ENCODE assay signal across 3 fruit fly cellular contexts in genomic region chr3R:28695993-28696392, dm6.
TF ChIP-seq lines count a peak whose summit lies in the region.

Gene htt, plus strand, starts transcription at chr3R:28696242.

- TF ChIP-seq CTCF in whole organism, embryonic (GFP tag; optimal IDR thresholded peaks at IDR 0.05; lab: Kevin White, UChicago): peak; percentile 28

TF ChIP-seq in whole organism, adult, 20 proteins besides CTCF, POLR2A, EP300 and RAD21:
- TF ChIP-seq kay (GFP tag; lab: Kevin White, UChicago; ENCODE audit: borderline replicate concordance) (peak; percentile 47), Mnt (GFP tag; optimal IDR thresholded peaks at IDR 0.05; lab: Kevin White, UChicago) (no peak)

TF ChIP-seq in whole organism, embryonic, 481 proteins besides CTCF, POLR2A, EP300 and RAD21 (continues in another document):
- no peak for TF ChIP-seq BtbVII (GFP tag; optimal IDR thresholded peaks at IDR 0.05; lab: Kevin White, UChicago)
- no peak for TF ChIP-seq CG7987 (GFP tag; optimal IDR thresholded peaks at IDR 0.05; lab: Kevin White, UChicago)
- no peak for TF ChIP-seq peb (GFP tag; IDR thresholded peaks at IDR 0.05; lab: Robert Waterston, UW)
- no peak for TF ChIP-seq CG14965 (GFP tag; optimal IDR thresholded peaks at IDR 0.05; lab: Kevin White, UChicago; ENCODE audit: borderline replicate concordance)
- peak; percentile 57; the same call in 1 of the 2 replicates for TF ChIP-seq CG13287 (GFP tag; IDR thresholded peaks at IDR 0.05; lab: Robert Waterston, UW; ENCODE audit: partially characterized antibody)
- TF ChIP-seq CG15514 (GFP tag; optimal IDR thresholded peaks at IDR 0.05; lab: Kevin White, UChicago): peak; percentile 49
- TF ChIP-seq CG7357 (GFP tag; IDR thresholded peaks at IDR 0.05; lab: Robert Waterston, UW): no peak
- no peak for TF ChIP-seq Hr39 (optimal IDR thresholded peaks at IDR 0.05; lab: Kevin White, UChicago)
- no peak for TF ChIP-seq eve (GFP tag; optimal IDR thresholded peaks at IDR 0.05; lab: Kevin White, UChicago)
- no peak for TF ChIP-seq Chrac-16 (GFP tag; optimal IDR thresholded peaks at IDR 0.05; lab: Kevin White, UChicago)
- TF ChIP-seq vvl (GFP tag; IDR thresholded peaks at IDR 0.05; lab: Robert Waterston, UW): peak; percentile 26; the same call in 1 of the 2 replicates
- no peak for TF ChIP-seq Ets65A (GFP tag; lab: Kevin White, UChicago)
- no peak for TF ChIP-seq NC2β (GFP tag; optimal IDR thresholded peaks at IDR 0.05; lab: Kevin White, UChicago)
- no peak for TF ChIP-seq exex (tag; optimal IDR thresholded peaks at IDR 0.05; lab: Kevin White, UChicago)
- TF ChIP-seq CG1602 (GFP tag; optimal IDR thresholded peaks at IDR 0.05; lab: Kevin White, UChicago): no peak
- TF ChIP-seq pzg (GFP tag; optimal IDR thresholded peaks at IDR 0.05; lab: Kevin White, UChicago): peak; percentile 64
- TF ChIP-seq ttk (GFP tag; IDR thresholded peaks at IDR 0.05; lab: Robert Waterston, UW): no peak
- peak; percentile 76 for TF ChIP-seq stwl (tag; optimal IDR thresholded peaks at IDR 0.05; lab: Kevin White, UChicago)
- no peak for TF ChIP-seq CG10267 (tag; optimal IDR thresholded peaks at IDR 0.05; lab: Kevin White, UChicago)
- TF ChIP-seq mld (GFP tag; IDR thresholded peaks at IDR 0.05; lab: Robert Waterston, UW; ENCODE audit: partially characterized antibody): no peak
- peak; percentile 59 for TF ChIP-seq CG9797 (GFP tag; optimal IDR thresholded peaks at IDR 0.05; lab: Kevin White, UChicago)
- no peak for TF ChIP-seq Awh (GFP tag; IDR thresholded peaks at IDR 0.05; lab: Robert Waterston, UW)
- TF ChIP-seq Lpt (GFP tag; optimal IDR thresholded peaks at IDR 0.05; lab: Kevin White, UChicago): no peak
- no peak for TF ChIP-seq ATbp (GFP tag; optimal IDR thresholded peaks at IDR 0.05; lab: Kevin White, UChicago)
- TF ChIP-seq CkIIα-i1 (GFP tag; IDR thresholded peaks at IDR 0.05; lab: Robert Waterston, UW): no peak
- no peak for TF ChIP-seq CG8359 (GFP tag; optimal IDR thresholded peaks at IDR 0.05; lab: Kevin White, UChicago; ENCODE audit: borderline replicate concordance)
- TF ChIP-seq TFAM (GFP tag; optimal IDR thresholded peaks at IDR 0.05; lab: Kevin White, UChicago): no peak
- no peak for TF ChIP-seq CG4424 (GFP tag; optimal IDR thresholded peaks at IDR 0.05; lab: Kevin White, UChicago)
- TF ChIP-seq tna (GFP tag; IDR thresholded peaks at IDR 0.05; lab: Robert Waterston, UW; ENCODE audit: partially characterized antibody): no peak
- TF ChIP-seq CG2678 (tag; optimal IDR thresholded peaks at IDR 0.05; lab: Kevin White, UChicago): no peak
- no peak for TF ChIP-seq Poxn (GFP tag; IDR thresholded peaks at IDR 0.05; lab: Robert Waterston, UW)
- TF ChIP-seq Gsc (GFP tag; IDR thresholded peaks at IDR 0.05; lab: Robert Waterston, UW): no peak
- TF ChIP-seq lilli (GFP tag; optimal IDR thresholded peaks at IDR 0.05; lab: Kevin White, UChicago): no peak
- no peak for TF ChIP-seq ro (GFP tag; IDR thresholded peaks at IDR 0.05; lab: Robert Waterston, UW)
- TF ChIP-seq E2f2 (GFP tag; IDR thresholded peaks at IDR 0.05; lab: Robert Waterston, UW): peak; percentile 81
- TF ChIP-seq HLHmδ (GFP tag; optimal IDR thresholded peaks at IDR 0.05; lab: Kevin White, UChicago): no peak
- TF ChIP-seq CG33557 (GFP tag; optimal IDR thresholded peaks at IDR 0.05; lab: Kevin White, UChicago): no peak
- no peak for TF ChIP-seq Adf1 (GFP tag; IDR thresholded peaks at IDR 0.05; lab: Robert Waterston, UW)
- no peak for TF ChIP-seq maf-S (GFP tag; optimal IDR thresholded peaks at IDR 0.05; lab: Kevin White, UChicago)
- no peak for TF ChIP-seq Asciz (GFP tag; optimal IDR thresholded peaks at IDR 0.05; lab: Kevin White, UChicago)
- TF ChIP-seq so (GFP tag; IDR thresholded peaks at IDR 0.05; lab: Robert Waterston, UW): no peak
- no peak for TF ChIP-seq wor (GFP tag; IDR thresholded peaks at IDR 0.05; lab: Robert Waterston, UW)
- no peak for TF ChIP-seq CG31441 (GFP tag; IDR thresholded peaks at IDR 0.05; lab: Robert Waterston, UW)
- no peak for TF ChIP-seq CG3407 (GFP tag; optimal IDR thresholded peaks at IDR 0.05; lab: Kevin White, UChicago)
- no peak for TF ChIP-seq trh (GFP tag; optimal IDR thresholded peaks at IDR 0.05; lab: Kevin White, UChicago)
- no peak for TF ChIP-seq Trl (optimal IDR thresholded peaks at IDR 0.05; lab: Kevin White, UChicago)
- TF ChIP-seq Trl (GFP tag; optimal IDR thresholded peaks at IDR 0.05; lab: Kevin White, UChicago): no peak

TF ChIP-seq in whole organism, prepupa, 60 proteins besides CTCF, POLR2A, EP300 and RAD21:
- TF ChIP-seq CG16779 (tag; optimal IDR thresholded peaks at IDR 0.05; lab: Kevin White, UChicago) (no peak), Sox14 (GFP tag; optimal IDR thresholded peaks at IDR 0.05; lab: Kevin White, UChicago) (peak; percentile 78)
